Fruit fly (Drosophila melanogaster): Measurements from ENCODE around the gene CG17104.

Gene CG17104

DNA sequence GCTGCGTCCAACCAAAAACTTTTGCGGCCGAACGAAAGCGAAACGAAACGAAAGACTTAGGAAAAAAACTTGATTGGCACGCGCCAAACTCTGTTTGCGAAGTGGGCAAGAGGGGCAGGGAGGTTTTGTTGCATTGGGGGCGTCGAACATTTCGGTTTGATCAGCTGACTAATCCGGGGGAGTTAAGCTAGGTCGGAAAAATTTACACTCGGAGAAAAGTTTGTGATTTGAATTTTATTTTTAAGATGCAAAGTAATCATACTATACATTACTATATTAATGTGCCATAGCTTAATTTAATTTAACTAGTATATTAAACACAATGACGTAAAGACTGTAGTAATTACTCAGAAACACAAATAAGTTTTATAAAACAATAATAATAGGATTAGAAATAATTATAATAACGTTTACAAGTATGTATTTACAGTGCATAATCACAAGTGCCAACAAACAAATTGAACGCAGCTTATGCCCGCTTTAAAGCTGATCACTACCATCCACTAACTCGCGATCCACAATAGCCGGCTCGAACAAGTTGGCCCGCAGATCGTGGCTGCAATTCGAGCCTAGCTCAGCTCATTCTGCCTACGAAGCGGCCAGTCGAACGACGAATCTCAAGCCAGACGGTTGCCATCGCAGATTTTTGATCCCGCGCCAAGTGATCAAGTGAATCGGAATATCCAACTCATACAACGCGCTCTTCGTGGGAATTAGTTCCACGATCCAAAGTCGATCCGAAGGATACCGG, 15.3 kb upstream of the CG17104 start, which contains the start of gene CG31871 (continued):
- TF ChIP-seq jumu (GFP tag; optimal IDR thresholded peaks at IDR 0.05) (no peak), E2f1 (GFP tag; IDR thresholded peaks at IDR 0.05) (peak; percentile 67), NfI (GFP tag; optimal IDR thresholded peaks at IDR 0.05) (peak; percentile 42), CG12769 (tag; optimal IDR thresholded peaks at IDR 0.05) (peak; percentile 30), Hr51 (GFP tag; optimal IDR thresholded peaks at IDR 0.05) (peak in 1 of 2 experiments; percentile 91), sob (GFP tag; IDR thresholded peaks at IDR 0.05) (no peak), CG10147 (GFP tag; optimal IDR thresholded peaks at IDR 0.05) (peak; percentile 68), zf30C (GFP tag; optimal IDR thresholded peaks at IDR 0.05) (no peak), CG9817 (tag; optimal IDR thresholded peaks at IDR 0.05) (peak; percentile 59), ind (GFP tag; optimal IDR thresholded peaks at IDR 0.05) (peak; percentile 48), CG2120 (GFP tag; optimal IDR thresholded peaks at IDR 0.05) (peak; percentile 25), repo (GFP tag; optimal IDR thresholded peaks at IDR 0.05) (no peak), CG11085 (GFP tag; IDR thresholded peaks at IDR 0.05) (no peak), da (GFP tag; optimal IDR thresholded peaks at IDR 0.05) (no peak), dpn (GFP tag; optimal IDR thresholded peaks at IDR 0.05) (peak in 1 of 2 experiments; percentile 67), CG12391 (tag; optimal IDR thresholded peaks at IDR 0.05) (peak; percentile 83), PHDP (tag; optimal IDR thresholded peaks at IDR 0.05) (peak; percentile 80), CG6254 (GFP tag; optimal IDR thresholded peaks at IDR 0.05) (peak; percentile 35), CG6654 (GFP tag; optimal IDR thresholded peaks at IDR 0.05) (peak; percentile 17), vvl (GFP tag; IDR thresholded peaks at IDR 0.05) (peak; percentile 79), HLHmδ (GFP tag; optimal IDR thresholded peaks at IDR 0.05) (peak; percentile 64), CG8089 (GFP tag; optimal IDR thresholded peaks at IDR 0.05) (no peak), CG12155 (GFP tag; optimal IDR thresholded peaks at IDR 0.05) (peak; percentile 19), Ets65A (GFP tag) (no peak), al (GFP tag; IDR thresholded peaks at IDR 0.05) (peak; percentile 66), bcd (GFP tag; optimal IDR thresholded peaks at IDR 0.05) (peak; percentile 81), org-1 (GFP tag; optimal IDR thresholded peaks at IDR 0.05) (peak; percentile 49), CG1529 (GFP tag; optimal IDR thresholded peaks at IDR 0.05) (peak; percentile 35), CG34422 (GFP tag; IDR thresholded peaks at IDR 0.05) (peak; percentile 70; the same call in 2 of the 3 replicates), nom (GFP tag; optimal IDR thresholded peaks at IDR 0.05) (no peak), Med (GFP tag) (peak; percentile 68), exex (tag; optimal IDR thresholded peaks at IDR 0.05) (peak; percentile 8), phol (tag; optimal IDR thresholded peaks at IDR 0.05) (peak; percentile 88), ranshi (GFP tag; IDR thresholded peaks at IDR 0.05) (peak; percentile 63), Dek (tag; optimal IDR thresholded peaks at IDR 0.05) (peak; percentile 62), croc (GFP tag; conservative IDR thresholded peaks at IDR 0.05) (peak; percentile 65), jing (GFP tag; optimal IDR thresholded peaks at IDR 0.05) (peak; percentile 15), crol (GFP tag; IDR thresholded peaks at IDR 0.05) (peak; percentile 55; the same call in 1 of the 2 replicates), Adf1 (GFP tag; IDR thresholded peaks at IDR 0.05) (no peak), CG9932 (GFP tag; IDR thresholded peaks at IDR 0.05) (peak; percentile 57), CG8388 (GFP tag; optimal IDR thresholded peaks at IDR 0.05) (peak; percentile 75), ash1 (GFP tag; optimal IDR thresholded peaks at IDR 0.05) (no peak), Abd-B (GFP tag; optimal IDR thresholded peaks at IDR 0.05) (peak; percentile 70), CG13123 (GFP tag; optimal IDR thresholded peaks at IDR 0.05) (peak; percentile 27), CG14441 (GFP tag; IDR thresholded peaks at IDR 0.05) (peak; percentile 71), oc (tag; optimal IDR thresholded peaks at IDR 0.05) (peak; percentile 83), CG18599 (GFP tag; optimal IDR thresholded peaks at IDR 0.05) (peak; percentile 64), run (tag; optimal IDR thresholded peaks at IDR 0.05) (peak; percentile 65), Fer3 (tag; optimal IDR thresholded peaks at IDR 0.05) (peak; percentile 57)
